Fruit fly (Drosophila melanogaster): ENCODE results near the gene CG13310.

DNA sequence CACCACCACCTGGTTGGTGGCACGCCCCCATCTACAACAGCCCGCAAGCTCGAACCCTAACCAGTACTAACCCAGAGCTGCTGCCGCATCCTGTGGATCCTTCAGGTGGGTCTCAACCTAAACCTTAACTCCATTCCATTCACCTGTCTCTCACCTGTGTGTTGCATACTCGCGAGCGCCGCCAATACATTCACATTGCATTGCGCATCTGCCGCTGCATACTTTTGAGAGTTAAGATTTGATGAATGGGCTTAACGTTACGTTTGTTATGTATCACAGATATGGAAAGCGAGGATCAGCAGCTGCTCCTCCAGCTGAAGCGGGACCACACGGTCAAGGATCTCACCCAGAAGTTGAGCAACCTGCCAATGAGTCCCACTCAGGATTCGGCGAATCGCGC, 13.1 kb downstream of the CG13310 start:
- no peak for TF ChIP-seq insv (GFP tag; optimal IDR thresholded peaks at IDR 0.05)
- no peak for TF ChIP-seq CG8388 (GFP tag; optimal IDR thresholded peaks at IDR 0.05)
- no peak for TF ChIP-seq sug (tag; optimal IDR thresholded peaks at IDR 0.05)
- TF ChIP-seq Rfx (GFP tag; IDR thresholded peaks at IDR 0.05) = no peak
- TF ChIP-seq CG14710 (tag; optimal IDR thresholded peaks at IDR 0.05) = no peak
- no peak for TF ChIP-seq cas (GFP tag; IDR thresholded peaks at IDR 0.05)
- TF ChIP-seq Abd-B (GFP tag; optimal IDR thresholded peaks at IDR 0.05) = no peak
- no peak for TF ChIP-seq Lpt (GFP tag; optimal IDR thresholded peaks at IDR 0.05)
- TF ChIP-seq CG43689 (GFP tag; IDR thresholded peaks at IDR 0.05) = no peak
- no peak for TF ChIP-seq Nf-YA (GFP tag; IDR thresholded peaks at IDR 0.05)
- TF ChIP-seq CG32532 (GFP tag; IDR thresholded peaks at IDR 0.05) = no peak
- no peak for TF ChIP-seq repo (GFP tag; optimal IDR thresholded peaks at IDR 0.05)

Measured in whole organism, embryonic.